Fruit fly (Drosophila melanogaster): ENCODE measurements around the gene GMF.

The GMF gene

dm6 chr2L:16281419-16282076 lies 21.2 kb downstream of the GMF start (continued):
- TF ChIP-seq CG15073 (GFP tag; optimal IDR thresholded peaks at IDR 0.05) = no peak
- peak; percentile 23 to 34 for TF ChIP-seq bsh (GFP tag; optimal IDR thresholded peaks at IDR 0.05)
- no peak for TF ChIP-seq CG11696 (GFP tag; IDR thresholded peaks at IDR 0.05)
- peak; percentile 8 for TF ChIP-seq CG10267 (tag; optimal IDR thresholded peaks at IDR 0.05)
- TF ChIP-seq Sox100B (GFP tag; optimal IDR thresholded peaks at IDR 0.05) = peak; percentile 25
- no peak for TF ChIP-seq Elba2 (GFP tag; optimal IDR thresholded peaks at IDR 0.05)
- TF ChIP-seq rib (GFP tag; IDR thresholded peaks at IDR 0.05) = peak; percentile 14; the same call in 1 of the 2 replicates
- TF ChIP-seq CG2712 (tag; optimal IDR thresholded peaks at IDR 0.05) = peak; percentile 29
- no peak for TF ChIP-seq pb (GFP tag; optimal IDR thresholded peaks at IDR 0.05)
- TF ChIP-seq tio (GFP tag; optimal IDR thresholded peaks at IDR 0.05) = peak; percentile 4
- TF ChIP-seq Med (GFP tag) = peak; percentile 46
- peak; percentile 22; the same call in 1 of the 2 replicates for TF ChIP-seq vvl (GFP tag; IDR thresholded peaks at IDR 0.05)
- TF ChIP-seq nmo (GFP tag; optimal IDR thresholded peaks at IDR 0.05) = peak; percentile 21
- TF ChIP-seq lola (GFP tag; optimal IDR thresholded peaks at IDR 0.05) = peak in 1 of 3 experiments; percentile 52
- peak; percentile 77 for TF ChIP-seq sens (GFP tag)
- TF ChIP-seq HHEX (GFP tag; optimal IDR thresholded peaks at IDR 0.05) = no peak
- TF ChIP-seq CG4360 (GFP tag; IDR thresholded peaks at IDR 0.05) = peak; percentile 65
- TF ChIP-seq CG14441 (GFP tag; IDR thresholded peaks at IDR 0.05) = no peak
- peak; percentile 38 for TF ChIP-seq Ets65A (GFP tag)
- peak in 1 of 2 experiments; percentile 49 for TF ChIP-seq eve (GFP tag; optimal IDR thresholded peaks at IDR 0.05)
- TF ChIP-seq bcd (GFP tag; optimal IDR thresholded peaks at IDR 0.05) = no peak
- peak; percentile 28 to 30 for TF ChIP-seq Trl (optimal IDR thresholded peaks at IDR 0.05)
- TF ChIP-seq Trl (GFP tag; optimal IDR thresholded peaks at IDR 0.05) = no peak
- peak; percentile 16 for TF ChIP-seq CG15601 (tag; optimal IDR thresholded peaks at IDR 0.05)
- no peak for TF ChIP-seq CG12071 (GFP tag; optimal IDR thresholded peaks at IDR 0.05)
- TF ChIP-seq CG17361 (GFP tag; IDR thresholded peaks at IDR 0.05) = 0 out of 3 replicates have a peak, but pooled peaks have one; percentile 26
- TF ChIP-seq CG15696 (tag; optimal IDR thresholded peaks at IDR 0.05) = peak; percentile 8
- TF ChIP-seq CG7556 (GFP tag; optimal IDR thresholded peaks at IDR 0.05) = peak; percentile 13
- no peak for TF ChIP-seq kah (GFP tag; optimal IDR thresholded peaks at IDR 0.05)
- TF ChIP-seq slbo (GFP tag; IDR thresholded peaks at IDR 0.05) = no peak

- peak; percentile 93 for TF ChIP-seq CG10209 (GFP tag; optimal IDR thresholded peaks at IDR 0.05)
- TF ChIP-seq Dip2 (GFP tag; IDR thresholded peaks at IDR 0.05) = peak; percentile 27; the same call in 1 of the 2 replicates
- peak; percentile 91 for TF ChIP-seq wek (GFP tag; optimal IDR thresholded peaks at IDR 0.05)
- peak; percentile 68 for TF ChIP-seq Ets97D (GFP tag; optimal IDR thresholded peaks at IDR 0.05)
- peak; percentile 81 for TF ChIP-seq Lhr (GFP tag; optimal IDR thresholded peaks at IDR 0.05)
- peak; percentile 84 for TF ChIP-seq CG6689 (GFP tag; IDR thresholded peaks at IDR 0.05)
- TF ChIP-seq pb (GFP tag; optimal IDR thresholded peaks at IDR 0.05) = peak; percentile 71
- TF ChIP-seq CG16815 (GFP tag; optimal IDR thresholded peaks at IDR 0.05) = peak; percentile 77
- TF ChIP-seq ttk (GFP tag; IDR thresholded peaks at IDR 0.05) = peak; percentile 76
- TF ChIP-seq cg (GFP tag; optimal IDR thresholded peaks at IDR 0.05) = peak; percentile 66
- peak; percentile 87 for TF ChIP-seq shn (GFP tag; optimal IDR thresholded peaks at IDR 0.05)
- peak; percentile 71 for TF ChIP-seq CG17385 (GFP tag; optimal IDR thresholded peaks at IDR 0.05)
- peak; percentile 79 for TF ChIP-seq repo (GFP tag; optimal IDR thresholded peaks at IDR 0.05)
- peak; percentile 80 for TF ChIP-seq sisA (GFP tag; IDR thresholded peaks at IDR 0.05)
- no peak for TF ChIP-seq ftz-f1 (GFP tag; optimal IDR thresholded peaks at IDR 0.05)
- TF ChIP-seq sug (tag; optimal IDR thresholded peaks at IDR 0.05) = peak; percentile 68
- TF ChIP-seq CG1647 (GFP tag; optimal IDR thresholded peaks at IDR 0.05) = peak; percentile 80
- TF ChIP-seq CG31224 (GFP tag; IDR thresholded peaks at IDR 0.05) = peak; percentile 38; the same call in 1 of the 2 replicates
- peak; percentile 79 for TF ChIP-seq CG13123 (GFP tag; optimal IDR thresholded peaks at IDR 0.05)
- peak; percentile 45 for TF ChIP-seq schlank (tag; optimal IDR thresholded peaks at IDR 0.05)
- peak; percentile 71 for TF ChIP-seq CG32772 (GFP tag; IDR thresholded peaks at IDR 0.05)
- TF ChIP-seq CG15011 (GFP tag; optimal IDR thresholded peaks at IDR 0.05) = peak; percentile 80
Measured at dm6 chr2L:16279774-16280252, 22.9 kb downstream of the GMF start.

Data from whole organism, embryonic.